Fruit fly (Drosophila melanogaster): Measurements from ENCODE around the gene CG3437.

DNA sequence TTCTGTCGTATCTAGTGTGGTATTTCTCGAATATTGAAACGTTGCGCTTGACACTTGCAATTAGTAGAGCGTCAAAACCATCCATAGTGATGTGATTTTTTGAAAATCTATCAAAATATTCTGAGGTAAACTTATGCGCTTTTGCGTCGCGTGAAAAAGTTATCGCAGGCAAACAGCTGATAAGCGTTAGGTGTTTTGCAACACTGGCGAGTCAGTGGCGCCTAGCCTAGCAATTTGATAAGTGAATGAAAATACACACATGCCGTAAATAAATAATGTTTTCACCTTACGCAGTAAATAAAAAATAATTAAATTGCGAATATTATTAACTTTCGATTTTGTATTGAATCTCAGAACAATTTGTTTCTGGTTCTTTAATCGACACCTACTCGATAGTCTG, 22.2 kb downstream of the CG3437 start, which contains the start of gene CG42526:
- no peak for TF ChIP-seq h (optimal IDR thresholded peaks at IDR 0.05)
- TF ChIP-seq insv (optimal IDR thresholded peaks at IDR 0.05) = no peak
- no peak for TF ChIP-seq Sin3A (optimal IDR thresholded peaks at IDR 0.05)
- no peak for TF ChIP-seq Myc (optimal IDR thresholded peaks at IDR 0.05)

Data from Kc167 (cell line).